Worm (Caenorhabditis elegans) whole organism, L3 larva: ENCODE measurements around the gene jhdm-1.

Experiments
- R02D3.7 ChIP-seq: fragments of 150-350 bp; optimal IDR thresholded peaks from 2 replicates; lab custom pipeline; 2014; ENCODE audit warnings: missing biosample characterization, missing genetic modification characterization
- ama-1 ChIP-seq: fragments of 150-350 bp; optimal IDR thresholded peaks from 2 replicates; lab custom pipeline; 2018
- ceh-82 ChIP-seq: fragments of 150-350 bp; optimal IDR thresholded peaks from 2 replicates; lab custom pipeline; 2014; ENCODE audit warnings: missing biosample characterization, missing genetic modification characterization
- elt-1 ChIP-seq: fragments of 150-350 bp; optimal IDR thresholded peaks from 2 replicates; lab custom pipeline; 2014; ENCODE audit warnings: missing biosample characterization, missing genetic modification characterization
- elt-3 ChIP-seq, 3 experiments: fragments of 150-350 bp in 1 of 3; sonication (generic microtip) in 2 of 3; optimal IDR thresholded peaks; 2 replicates in 2 of 3; 4 replicates in 1 of 3; lab custom pipeline; 2014 to 2017; ENCODE audit warnings: missing biosample characterization in 3 of 3, missing genetic modification characterization in 3 of 3
- fkh-10 ChIP-seq: sonication (generic microtip); optimal IDR thresholded peaks from 2 replicates; lab custom pipeline; 2017; ENCODE audit warnings: missing biosample characterization, missing genetic modification reagents, missing genetic modification characterization
- lin-39 ChIP-seq: fragments of 150-350 bp; optimal IDR thresholded peaks from 2 replicates; lab custom pipeline; 2018; ENCODE audit warnings: missing biosample characterization, missing genetic modification reagents, missing genetic modification characterization
- lsy-12 ChIP-seq: sonication (generic microtip); optimal IDR thresholded peaks from 2 replicates; lab custom pipeline; 2016; ENCODE audit warnings: mild to moderate bottlenecking, missing genetic modification characterization, missing compliant biosample characterization
- nhr-11 ChIP-seq: fragments of 150-350 bp; optimal IDR thresholded peaks from 2 replicates; lab custom pipeline; 2014; ENCODE audit warnings: missing biosample characterization, missing genetic modification characterization
- nhr-237 ChIP-seq: fragments of 150-350 bp; optimal IDR thresholded peaks from 2 replicates; lab custom pipeline; 2014; ENCODE audit warnings: missing biosample characterization, missing genetic modification characterization
- nhr-28 ChIP-seq: fragments of 150-350 bp; optimal IDR thresholded peaks from 2 replicates; lab custom pipeline; 2014; ENCODE audit warnings: missing biosample characterization, missing genetic modification characterization
- skn-1 ChIP-seq: fragments of 150-350 bp; optimal IDR thresholded peaks from 2 replicates; lab custom pipeline; 2014; ENCODE audit warnings: missing biosample characterization, missing genetic modification characterization
- tbx-2 ChIP-seq: sonication (generic microtip); optimal IDR thresholded peaks from 2 replicates; lab custom pipeline; 2016; ENCODE audit warnings: mild to moderate bottlenecking, missing genetic modification characterization, missing compliant biosample characterization
- ztf-4 ChIP-seq: fragments of 150-350 bp; optimal IDR thresholded peaks from 2 replicates; lab custom pipeline; 2014; ENCODE audit warnings: missing biosample characterization, missing genetic modification characterization

- TF ChIP-seq fkh-10 (GFP tag; lab: Kevin White, UChicago) (no peak), ztf-4 (tag; lab: Kevin White, UChicago) (no peak), elt-3 (tag; optimal IDR thresholded peaks at IDR 0.05; lab: Kevin White, UChicago) (no peak), ama-1 (lab: Kevin White, UChicago) (no peak), elt-1 (tag; lab: Kevin White, UChicago) (no peak), nhr-28 (no peak), nhr-237 (no peak), R02D3.7 (tag; lab: Kevin White, UChicago) (no peak), ceh-82 (tag; lab: Kevin White, UChicago) (no peak), skn-1 (tag; lab: Kevin White, UChicago) (no peak), nhr-11 (tag; lab: Kevin White, UChicago) (no peak), lin-39 (tag; lab: Kevin White, UChicago) (no peak), tbx-2 (tag; lab: Kevin White, UChicago) (no peak), lsy-12 (tag; lab: Kevin White, UChicago) (no peak)
These were observed 9.4 kb downstream of the jhdm-1 start, which contains the start of gene dlc-1 for ce11 chrIII:6463679-6464078.
